Fruit fly (Drosophila melanogaster): ENCODE measurements around the gene Zip89B.

The Zip89B gene

dm6 chr3R:16336327-16337052, 30.9 kb downstream of the Zip89B start:
- TF ChIP-seq esn (GFP tag; optimal IDR thresholded peaks at IDR 0.05) = peak; percentile 66
- peak; percentile 64 for TF ChIP-seq OdsH (GFP tag; optimal IDR thresholded peaks at IDR 0.05)
- peak; percentile 17 for TF ChIP-seq achi (GFP tag; optimal IDR thresholded peaks at IDR 0.05)
- peak; percentile 46 for TF ChIP-seq CG31627 (GFP tag; optimal IDR thresholded peaks at IDR 0.05)
- TF ChIP-seq CG34406 (GFP tag; optimal IDR thresholded peaks at IDR 0.05) = peak; percentile 28
- peak; percentile 34 for TF ChIP-seq Ets21C (GFP tag; optimal IDR thresholded peaks at IDR 0.05)
- no peak for TF ChIP-seq CG8319 (GFP tag; optimal IDR thresholded peaks at IDR 0.05)
- peak; percentile 57 for TF ChIP-seq Smox (GFP tag; optimal IDR thresholded peaks at IDR 0.05)
- peak; percentile 22 for TF ChIP-seq fkh (GFP tag; optimal IDR thresholded peaks at IDR 0.05)
- TF ChIP-seq Eip75B (GFP tag; optimal IDR thresholded peaks at IDR 0.05) = peak; percentile 28
- peak; percentile 38 for TF ChIP-seq CG10631 (GFP tag; optimal IDR thresholded peaks at IDR 0.05)
- TF ChIP-seq CG11762 (GFP tag; optimal IDR thresholded peaks at IDR 0.05; ENCODE audit: insufficient read depth) = peak; percentile 27
- TF ChIP-seq Ets96B (tag; optimal IDR thresholded peaks at IDR 0.05) = no peak
- TF ChIP-seq CG32006 (GFP tag; optimal IDR thresholded peaks at IDR 0.05) = peak; percentile 90
- TF ChIP-seq Blimp-1 (GFP tag; optimal IDR thresholded peaks at IDR 0.05) = no peak
- TF ChIP-seq CG6854 (GFP tag; optimal IDR thresholded peaks at IDR 0.05) = no peak
- peak; percentile 53 for TF ChIP-seq pdm3 (GFP tag; optimal IDR thresholded peaks at IDR 0.05)
- TF ChIP-seq CG6276 (GFP tag; optimal IDR thresholded peaks at IDR 0.05) = peak; percentile 71
- TF ChIP-seq Lpt (GFP tag; optimal IDR thresholded peaks at IDR 0.05) = peak; percentile 10
- peak; percentile 38 for TF ChIP-seq Sox14 (GFP tag; optimal IDR thresholded peaks at IDR 0.05)
- TF ChIP-seq dac (GFP tag; optimal IDR thresholded peaks at IDR 0.05) = peak; percentile 77
- TF ChIP-seq topi (GFP tag; optimal IDR thresholded peaks at IDR 0.05) = peak; percentile 56
- TF ChIP-seq svp (GFP tag) = peak; percentile 80
- TF ChIP-seq CG8119 (GFP tag; IDR thresholded peaks at IDR 0.05) = peak; percentile 55; the same call in 2 of the 3 replicates
- TF ChIP-seq Met (GFP tag; optimal IDR thresholded peaks at IDR 0.05) = peak; percentile 70
- TF ChIP-seq CG6792 (GFP tag; optimal IDR thresholded peaks at IDR 0.05) = peak; percentile 31
- peak; percentile 56 for TF ChIP-seq Hr39 (GFP tag; optimal IDR thresholded peaks at IDR 0.05)
- 0 out of 3 replicates have a peak, but pooled peaks have one; percentile 43 for TF ChIP-seq eg (GFP tag; IDR thresholded peaks at IDR 0.05)
- TF ChIP-seq CG15336 (GFP tag; IDR thresholded peaks at IDR 0.05) = peak; percentile 51; the same call in 1 of the 2 replicates
- peak in 1 of 2 experiments; percentile 60 for TF ChIP-seq salr (GFP tag; optimal IDR thresholded peaks at IDR 0.05)
- TF ChIP-seq Gug (GFP tag; IDR thresholded peaks at IDR 0.05) = no peak
- TF ChIP-seq CG10669 (GFP tag; optimal IDR thresholded peaks at IDR 0.05) = peak; percentile 4
- peak; percentile 39 for TF ChIP-seq cyc (GFP tag; optimal IDR thresholded peaks at IDR 0.05)
- peak; percentile 70 for TF ChIP-seq CG4318 (GFP tag; optimal IDR thresholded peaks at IDR 0.05)
- peak; percentile 45 for TF ChIP-seq net (GFP tag; optimal IDR thresholded peaks at IDR 0.05)
- TF ChIP-seq CG3032 (tag; optimal IDR thresholded peaks at IDR 0.05) = no peak
- TF ChIP-seq Sox102F (GFP tag; optimal IDR thresholded peaks at IDR 0.05) = no peak
- no peak for TF ChIP-seq CG11294 (GFP tag; IDR thresholded peaks at IDR 0.05)
- TF ChIP-seq Hr38 (GFP tag; optimal IDR thresholded peaks at IDR 0.05) = no peak
- peak; percentile 94 for TF ChIP-seq Eip78C (GFP tag)
- peak; percentile 62 for TF ChIP-seq lz (GFP tag; optimal IDR thresholded peaks at IDR 0.05)
- TF ChIP-seq Hr4 (GFP tag; optimal IDR thresholded peaks at IDR 0.05) = peak; percentile 83
- peak; percentile 18 for TF ChIP-seq CG3919 (GFP tag; optimal IDR thresholded peaks at IDR 0.05)
- TF ChIP-seq acj6 (GFP tag; optimal IDR thresholded peaks at IDR 0.05) = peak; percentile 15
